Fruit fly (Drosophila melanogaster): Measurements from ENCODE around the gene alpha-Man-Ib.

Gene alpha-Man-Ib

DNA sequence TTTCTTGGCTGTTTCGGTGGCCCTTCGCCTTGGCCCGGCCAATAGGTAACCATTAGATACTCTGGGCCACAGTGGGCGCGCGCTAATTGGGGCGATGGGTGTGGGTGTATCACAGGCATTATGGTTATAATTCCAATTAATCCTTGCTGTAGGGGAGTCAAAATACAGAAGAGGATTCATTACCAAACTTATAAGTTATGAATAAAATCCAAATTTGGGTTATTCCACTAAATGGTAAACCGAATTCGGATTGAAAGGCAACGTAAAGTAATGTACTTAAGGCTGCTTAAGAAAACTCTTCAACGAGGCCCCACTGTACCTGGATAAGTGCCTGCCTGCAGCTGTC lies 23.0 kb downstream of the alpha-Man-Ib start (continued):
- TF ChIP-seq CG15073 (GFP tag; optimal IDR thresholded peaks at IDR 0.05), result no peak
- TF ChIP-seq crc (GFP tag; optimal IDR thresholded peaks at IDR 0.05), result no peak
- TF ChIP-seq Hmx (GFP tag; optimal IDR thresholded peaks at IDR 0.05), result no peak
- no peak for TF ChIP-seq CG17802 (tag; optimal IDR thresholded peaks at IDR 0.05)
- TF ChIP-seq CG42726 (GFP tag; IDR thresholded peaks at IDR 0.05; ENCODE audit: partially characterized antibody), result no peak
- peak; percentile 20 for TF ChIP-seq CG30403 (GFP tag; optimal IDR thresholded peaks at IDR 0.05)
- no peak for TF ChIP-seq CG7556 (GFP tag; optimal IDR thresholded peaks at IDR 0.05)
- TF ChIP-seq Atf6 (GFP tag; IDR thresholded peaks at IDR 0.05), result no peak
- 0 out of 3 replicates have a peak, but pooled peaks have one; percentile 10 for TF ChIP-seq CG14050 (GFP tag; IDR thresholded peaks at IDR 0.05)
- TF ChIP-seq vfl (GFP tag; optimal IDR thresholded peaks at IDR 0.05), result no peak
- TF ChIP-seq danr (GFP tag; IDR thresholded peaks at IDR 0.05), result 0 out of 2 replicates have a peak, but pooled peaks have one; percentile 30
- no peak for TF ChIP-seq CG30431 (GFP tag; optimal IDR thresholded peaks at IDR 0.05)
- TF ChIP-seq Sox102F (GFP tag; optimal IDR thresholded peaks at IDR 0.05), result no peak
- no peak for TF ChIP-seq gcm (GFP tag; optimal IDR thresholded peaks at IDR 0.05)
- no peak for TF ChIP-seq sob (GFP tag; IDR thresholded peaks at IDR 0.05)
- TF ChIP-seq CG9215 (GFP tag; IDR thresholded peaks at IDR 0.05), result peak; percentile 60
- TF ChIP-seq knrl (GFP tag; IDR thresholded peaks at IDR 0.05; ENCODE audit: partially characterized antibody), result no peak
- TF ChIP-seq ATbp (GFP tag; optimal IDR thresholded peaks at IDR 0.05), result no peak
- TF ChIP-seq trh (GFP tag; optimal IDR thresholded peaks at IDR 0.05), result no peak
- no peak for TF ChIP-seq Xbp1 (GFP tag; optimal IDR thresholded peaks at IDR 0.05)
- peak; percentile 14 for TF ChIP-seq Hmr (GFP tag; optimal IDR thresholded peaks at IDR 0.05)
- TF ChIP-seq jumu (GFP tag; optimal IDR thresholded peaks at IDR 0.05), result peak; percentile 47
- TF ChIP-seq CG8089 (GFP tag; optimal IDR thresholded peaks at IDR 0.05), result no peak
- TF ChIP-seq pros (GFP tag; optimal IDR thresholded peaks at IDR 0.05), result no peak
- no peak for TF ChIP-seq CG15479 (GFP tag; optimal IDR thresholded peaks at IDR 0.05)
- no peak for TF ChIP-seq cad (GFP tag; optimal IDR thresholded peaks at IDR 0.05)
- peak; percentile 52 for TF ChIP-seq CG4404 (GFP tag; IDR thresholded peaks at IDR 0.05)
- TF ChIP-seq lbe (GFP tag; optimal IDR thresholded peaks at IDR 0.05), result no peak
- TF ChIP-seq en (GFP tag; optimal IDR thresholded peaks at IDR 0.05), result no peak
- no peak for TF ChIP-seq CG14860 (GFP tag; IDR thresholded peaks at IDR 0.05; ENCODE audit: partially characterized antibody)
- no peak for TF ChIP-seq Dad (GFP tag; optimal IDR thresholded peaks at IDR 0.05)
- no peak for TF ChIP-seq MBD-R2 (GFP tag; IDR thresholded peaks at IDR 0.05)
- no peak for TF ChIP-seq Dref (GFP tag; IDR thresholded peaks at IDR 0.05)
- TF ChIP-seq CG7271 (tag; optimal IDR thresholded peaks at IDR 0.05), result no peak
- TF ChIP-seq Gsc (GFP tag; IDR thresholded peaks at IDR 0.05), result no peak
- no peak for TF ChIP-seq Dek (tag; optimal IDR thresholded peaks at IDR 0.05)
- TF ChIP-seq Hr3 (GFP tag; optimal IDR thresholded peaks at IDR 0.05), result no peak
- no peak for TF ChIP-seq inv (GFP tag; IDR thresholded peaks at IDR 0.05; ENCODE audit: partially characterized antibody)
- no peak for TF ChIP-seq CG12391 (tag; optimal IDR thresholded peaks at IDR 0.05)
- TF ChIP-seq CG15011 (GFP tag; optimal IDR thresholded peaks at IDR 0.05), result peak; percentile 28
- TF ChIP-seq Poxn (GFP tag; IDR thresholded peaks at IDR 0.05), result no peak
- TF ChIP-seq CHES-1-like (GFP tag; optimal IDR thresholded peaks at IDR 0.05), result no peak
- TF ChIP-seq CG10979 (tag; optimal IDR thresholded peaks at IDR 0.05), result peak; percentile 43
- TF ChIP-seq CG10274 (GFP tag; optimal IDR thresholded peaks at IDR 0.05), result peak; percentile 20
- TF ChIP-seq az2 (GFP tag; optimal IDR thresholded peaks at IDR 0.05), result no peak
- TF ChIP-seq pfk (GFP tag; optimal IDR thresholded peaks at IDR 0.05), result no peak
- TF ChIP-seq sim (GFP tag; IDR thresholded peaks at IDR 0.05), result no peak
- no peak for TF ChIP-seq CG2120 (GFP tag; optimal IDR thresholded peaks at IDR 0.05)
- no peak for TF ChIP-seq Max (GFP tag; optimal IDR thresholded peaks at IDR 0.05)
- peak; percentile 56 for TF ChIP-seq bab2 (GFP tag; optimal IDR thresholded peaks at IDR 0.05)
- peak; percentile 72; the same call in 2 of the 3 replicates for TF ChIP-seq sr (GFP tag; IDR thresholded peaks at IDR 0.05)
- TF ChIP-seq CG3995 (GFP tag; optimal IDR thresholded peaks at IDR 0.05), result no peak
